Fruit fly (Drosophila melanogaster): ENCODE measurements around the gene CG42658.

dm6 chr2L:2265221-2265620 lies 22.5 kb downstream of the CG42658 start, which contains the start of gene CG34049:
- TF ChIP-seq CG8478 (optimal IDR thresholded peaks at IDR 0.05) (no peak), CTCF (optimal IDR thresholded peaks at IDR 0.05) (no peak)

Data from S2 (cell line).